Worm (Caenorhabditis elegans): ENCODE measurements around the gene odr-10.

The odr-10 gene

ce11 chrX:6825840-6826239, 39.9 kb downstream of the odr-10 start, which contains the start of gene F41B4.1:
F41B4.1 (minus strand) TSS chrX:6825862.
- TF ChIP-seq tbx-2 (tag; optimal IDR thresholded peaks at IDR 0.05) (peak; percentile 21), Y116A8C.19 (tag; optimal IDR thresholded peaks at IDR 0.05; ENCODE audit: borderline replicate concordance) (no peak), elt-2 (tag; optimal IDR thresholded peaks at IDR 0.05) (no peak), ztf-11 (tag; optimal IDR thresholded peaks at IDR 0.05) (no peak), mef-2 (tag; optimal IDR thresholded peaks at IDR 0.05) (peak; percentile 63), lin-14 (GFP tag; optimal IDR thresholded peaks at IDR 0.05) (peak; percentile 89), swsn-7 (tag; optimal IDR thresholded peaks at IDR 0.05) (no peak), nhr-71 (tag; optimal IDR thresholded peaks at IDR 0.05) (peak; percentile 84), rnt-1 (tag; optimal IDR thresholded peaks at IDR 0.05) (peak; percentile 74), snu-23 (GFP tag; optimal IDR thresholded peaks at IDR 0.05) (peak; percentile 67), lin-39 (tag; optimal IDR thresholded peaks at IDR 0.05) (peak; percentile 40), lsy-2 (tag; optimal IDR thresholded peaks at IDR 0.05) (peak; percentile 21 to 61), nhr-20 (tag; optimal IDR thresholded peaks at IDR 0.05) (peak; percentile 35), mdl-1 (tag; optimal IDR thresholded peaks at IDR 0.05) (peak in 1 of 2 experiments; percentile 37), fkh-4 (tag; optimal IDR thresholded peaks at IDR 0.05; ENCODE audit: borderline replicate concordance) (peak; percentile 39), unc-62 (GFP tag; optimal IDR thresholded peaks at IDR 0.05) (no peak), dsc-1 (tag; optimal IDR thresholded peaks at IDR 0.05) (peak; percentile 87), pag-3 (tag; optimal IDR thresholded peaks at IDR 0.05; ENCODE audit: borderline replicate concordance, insufficient read depth) (peak; percentile 94), nhr-19 (GFP tag; conservative IDR thresholded peaks at IDR 0.05) (peak; percentile 59), unc-130 (tag; optimal IDR thresholded peaks at IDR 0.05) (peak; percentile 66), fkh-10 (GFP tag; optimal IDR thresholded peaks at IDR 0.05) (no peak)

DNA sequence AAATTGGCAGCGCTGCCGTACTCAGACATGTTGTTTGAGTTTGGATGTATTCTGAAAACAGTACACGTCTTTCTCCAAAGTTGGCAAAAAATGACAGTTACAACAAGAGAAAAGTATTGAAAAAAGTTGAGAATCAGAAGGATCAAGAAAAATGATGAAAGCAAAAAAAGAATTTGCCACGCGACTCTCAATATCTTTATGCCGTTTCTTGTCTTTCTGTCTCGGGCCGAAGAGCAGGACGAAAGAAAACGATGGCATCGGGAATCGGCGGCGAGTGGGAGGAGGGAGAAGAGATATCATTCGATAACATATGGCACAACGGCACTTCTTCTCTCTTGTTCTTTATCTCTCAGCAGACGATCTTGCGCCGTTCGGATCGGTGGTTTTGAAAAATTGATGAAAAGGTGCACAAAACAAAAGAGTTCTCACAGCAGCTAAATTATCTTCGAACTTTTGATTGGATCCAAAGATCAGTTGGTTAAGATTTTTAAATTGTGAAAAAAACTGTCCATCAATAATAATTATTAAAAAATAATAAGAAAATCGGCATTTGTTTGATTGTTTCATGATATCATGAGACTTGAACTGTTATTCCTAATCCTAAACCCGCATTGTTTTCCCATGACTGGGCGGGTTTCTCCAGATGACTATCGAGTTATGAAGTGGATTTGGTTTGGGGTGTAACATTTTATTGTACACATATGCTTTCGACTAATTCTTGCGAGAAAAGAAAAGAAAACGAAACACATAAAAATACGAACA, 42.3 kb downstream of the odr-10 start, which contains the start of gene gei-15:
gei-15 (minus strand) TSS at position 51 of the 762 bp plus-strand sequence.
- peak; percentile 22 for TF ChIP-seq nhr-71 (tag; optimal IDR thresholded peaks at IDR 0.05)
- no peak for TF ChIP-seq nhr-28 (tag; optimal IDR thresholded peaks at IDR 0.05)
- no peak for TF ChIP-seq unc-30 (tag; optimal IDR thresholded peaks at IDR 0.05)
- TF ChIP-seq dsc-1 (tag; optimal IDR thresholded peaks at IDR 0.05) = peak; percentile 52
- TF ChIP-seq snu-23 (GFP tag; optimal IDR thresholded peaks at IDR 0.05) = peak; percentile 23
- peak; percentile 52 for TF ChIP-seq lin-14 (GFP tag; optimal IDR thresholded peaks at IDR 0.05)
- TF ChIP-seq nhr-12 (tag; optimal IDR thresholded peaks at IDR 0.05) = no peak
- TF ChIP-seq tlp-1 (tag; optimal IDR thresholded peaks at IDR 0.05) = no peak
- no peak for TF ChIP-seq zip-4 (GFP tag; optimal IDR thresholded peaks at IDR 0.05)
- no peak for TF ChIP-seq lin-15B (tag; optimal IDR thresholded peaks at IDR 0.05)
- peak; percentile 52 for TF ChIP-seq rnt-1 (tag; optimal IDR thresholded peaks at IDR 0.05)
- TF ChIP-seq skn-1 (tag; optimal IDR thresholded peaks at IDR 0.05) = no peak
- no peak for TF ChIP-seq pqm-1 (tag; optimal IDR thresholded peaks at IDR 0.05)
- no peak for TF ChIP-seq sptf-1 (tag; optimal IDR thresholded peaks at IDR 0.05)
- TF ChIP-seq dpl-1 (GFP tag; optimal IDR thresholded peaks at IDR 0.05) = no peak
- TF ChIP-seq lin-13 (GFP tag; optimal IDR thresholded peaks at IDR 0.05) = no peak
- TF ChIP-seq ceh-63 (GFP tag; optimal IDR thresholded peaks at IDR 0.05) = no peak
- TF ChIP-seq pag-3 (tag; optimal IDR thresholded peaks at IDR 0.05; ENCODE audit: borderline replicate concordance, insufficient read depth) = peak; percentile 90
- no peak for TF ChIP-seq C34B4.2 (tag; optimal IDR thresholded peaks at IDR 0.05)

- TF ChIP-seq rnt-1 (tag; optimal IDR thresholded peaks at IDR 0.05) = peak; percentile 66
- TF ChIP-seq dsc-1 (tag; optimal IDR thresholded peaks at IDR 0.05) = peak; percentile 62
- TF ChIP-seq nhr-71 (tag; optimal IDR thresholded peaks at IDR 0.05) = peak; percentile 50
- peak; percentile 43 for TF ChIP-seq lin-14 (GFP tag; optimal IDR thresholded peaks at IDR 0.05)
- TF ChIP-seq efl-1 (optimal IDR thresholded peaks at IDR 0.05) = no peak
- peak in 1 of 2 experiments; percentile 24 for TF ChIP-seq efl-1 (GFP tag; optimal IDR thresholded peaks at IDR 0.05 in 1 of 2)
- 0 out of 2 replicates have a peak, but pooled peaks have one; percentile 10 for TF ChIP-seq nhr-19 (GFP tag; conservative IDR thresholded peaks at IDR 0.05)
- no peak for TF ChIP-seq sup-37 (GFP tag; optimal IDR thresholded peaks at IDR 0.05)
- no peak for TF ChIP-seq sptf-1 (tag; optimal IDR thresholded peaks at IDR 0.05)
- TF ChIP-seq unc-62 (GFP tag; optimal IDR thresholded peaks at IDR 0.05) = no peak
Measured at ce11 chrX:6822552-6822951, 43.2 kb downstream of the odr-10 start.

Measured in whole organism, L1 larva.